Fruit fly (Drosophila melanogaster): ENCODE data around the gene poe.

Gene poe

DNA sequence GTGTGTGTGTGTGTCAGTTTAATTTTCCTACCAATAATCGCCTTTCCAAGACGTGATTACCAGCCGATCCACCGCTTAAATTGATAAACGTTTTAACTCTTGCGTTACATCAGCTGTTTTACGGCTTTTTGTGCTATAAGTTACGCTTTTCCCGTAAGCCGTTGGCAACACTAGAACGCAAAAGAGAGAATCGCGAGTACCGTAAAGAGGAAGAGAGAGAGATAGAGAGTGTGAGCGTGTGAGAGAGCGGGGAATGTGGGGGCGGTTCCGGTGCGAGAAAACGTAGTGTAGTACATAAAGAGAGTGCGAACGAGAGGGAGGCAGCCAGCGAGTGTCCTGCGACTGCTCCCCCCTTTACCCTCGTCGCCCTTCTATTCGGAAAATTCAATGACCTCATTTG, 39.8 kb downstream of the poe start (continued):
- TF ChIP-seq Eip75B (GFP tag; optimal IDR thresholded peaks at IDR 0.05) = no peak
- no peak for TF ChIP-seq Lpt (GFP tag; optimal IDR thresholded peaks at IDR 0.05)
- no peak for TF ChIP-seq CG4318 (GFP tag; optimal IDR thresholded peaks at IDR 0.05)
- TF ChIP-seq CG9139 (GFP tag; optimal IDR thresholded peaks at IDR 0.05) = no peak
- peak; percentile 57 for TF ChIP-seq Eip78C (GFP tag)
- TF ChIP-seq CG6854 (GFP tag; optimal IDR thresholded peaks at IDR 0.05) = no peak
- TF ChIP-seq CG3032 (tag; optimal IDR thresholded peaks at IDR 0.05) = no peak
- TF ChIP-seq Ets21C (GFP tag; optimal IDR thresholded peaks at IDR 0.05) = no peak
- no peak for TF ChIP-seq CG6276 (GFP tag; optimal IDR thresholded peaks at IDR 0.05)
- TF ChIP-seq CG7368 (GFP tag; optimal IDR thresholded peaks at IDR 0.05) = no peak
- TF ChIP-seq CG6792 (GFP tag; optimal IDR thresholded peaks at IDR 0.05) = no peak
- TF ChIP-seq achi (GFP tag; optimal IDR thresholded peaks at IDR 0.05) = peak; percentile 3
- TF ChIP-seq spab (GFP tag; optimal IDR thresholded peaks at IDR 0.05) = no peak
- TF ChIP-seq fkh (GFP tag; optimal IDR thresholded peaks at IDR 0.05) = no peak
- TF ChIP-seq pdm3 (GFP tag; optimal IDR thresholded peaks at IDR 0.05) = no peak

dm6 chr2L:8030693-8031210, 40.7 kb downstream of the poe start, which contains the start of gene Cka:
TSS of gene Cka (plus strand) at chr2L:8030721.
- 0 out of 3 replicates have a peak, but pooled peaks have one; percentile 21 for TF ChIP-seq CG6163 (GFP tag; IDR thresholded peaks at IDR 0.05)
- TF ChIP-seq CG10631 (GFP tag; optimal IDR thresholded peaks at IDR 0.05) = no peak
- peak; percentile 19; the same call in 1 of the 3 replicates for TF ChIP-seq CG8119 (GFP tag; IDR thresholded peaks at IDR 0.05)
- TF ChIP-seq CG9139 (GFP tag; optimal IDR thresholded peaks at IDR 0.05) = peak; percentile 27
- TF ChIP-seq Hr38 (GFP tag; optimal IDR thresholded peaks at IDR 0.05) = no peak
- TF ChIP-seq CG3032 (tag; optimal IDR thresholded peaks at IDR 0.05) = no peak
- peak; percentile 76 for TF ChIP-seq Sox14 (GFP tag; optimal IDR thresholded peaks at IDR 0.05)
- TF ChIP-seq dsx (GFP tag; optimal IDR thresholded peaks at IDR 0.05; ENCODE audit: poor library complexity, severe bottlenecking) = peak; percentile 42
- TF ChIP-seq CG15336 (GFP tag; IDR thresholded peaks at IDR 0.05) = peak; percentile 29; the same call in 1 of the 2 replicates
- TF ChIP-seq CG1621 (tag; optimal IDR thresholded peaks at IDR 0.05) = peak; percentile 39
- peak; percentile 8 for TF ChIP-seq esn (GFP tag; optimal IDR thresholded peaks at IDR 0.05)
- TF ChIP-seq vri (GFP tag; optimal IDR thresholded peaks at IDR 0.05) = peak; percentile 35
- TF ChIP-seq Sox102F (GFP tag; optimal IDR thresholded peaks at IDR 0.05) = no peak
- peak; percentile 14 for TF ChIP-seq CG6808 (GFP tag; optimal IDR thresholded peaks at IDR 0.05)
- TF ChIP-seq Eip78C (GFP tag) = peak; percentile 73
- TF ChIP-seq achi (GFP tag; optimal IDR thresholded peaks at IDR 0.05) = no peak
- no peak for TF ChIP-seq CG16779 (tag; optimal IDR thresholded peaks at IDR 0.05)
- no peak for TF ChIP-seq Blimp-1 (GFP tag; optimal IDR thresholded peaks at IDR 0.05)
- peak; percentile 92 for TF ChIP-seq fkh (GFP tag; optimal IDR thresholded peaks at IDR 0.05)
- TF ChIP-seq CG34406 (GFP tag; optimal IDR thresholded peaks at IDR 0.05) = peak; percentile 14
- no peak for TF ChIP-seq dac (GFP tag; optimal IDR thresholded peaks at IDR 0.05)
- TF ChIP-seq fd85E (GFP tag; optimal IDR thresholded peaks at IDR 0.05) = no peak
- TF ChIP-seq Ets21C (GFP tag; optimal IDR thresholded peaks at IDR 0.05) = no peak
- no peak for TF ChIP-seq spab (GFP tag; optimal IDR thresholded peaks at IDR 0.05)
- TF ChIP-seq ss (GFP tag; optimal IDR thresholded peaks at IDR 0.05) = peak; percentile 21 to 40
- peak; percentile 13 for TF ChIP-seq net (GFP tag; optimal IDR thresholded peaks at IDR 0.05)
- peak; percentile 63 for TF ChIP-seq eg (GFP tag; IDR thresholded peaks at IDR 0.05)
- no peak for TF ChIP-seq salr (GFP tag; optimal IDR thresholded peaks at IDR 0.05)

DNA sequence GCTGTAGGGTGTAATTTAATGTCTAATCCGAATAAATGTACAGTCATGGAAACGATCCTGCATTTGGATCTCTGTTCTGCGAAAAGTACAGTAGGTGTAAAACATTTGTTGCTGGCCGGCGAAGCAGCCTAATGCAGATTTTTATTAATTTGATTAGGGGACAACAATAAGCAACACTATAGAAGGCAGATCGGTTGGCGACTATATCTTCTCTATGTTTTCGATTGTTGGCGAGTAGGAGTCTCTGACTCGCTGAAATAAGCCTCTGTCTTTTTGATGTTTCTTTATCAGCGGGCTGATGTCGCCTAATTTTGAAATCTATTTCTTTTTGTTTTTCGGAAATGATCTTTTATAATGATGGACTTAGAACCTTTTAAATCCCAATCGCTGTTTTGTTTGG, 41.3 kb downstream of the poe start:
- TF ChIP-seq CG6792 (GFP tag; optimal IDR thresholded peaks at IDR 0.05) = no peak
- peak; percentile 25 for TF ChIP-seq Hr4 (GFP tag; optimal IDR thresholded peaks at IDR 0.05)

All from whole organism, prepupa.